Fruit fly (Drosophila melanogaster) whole organism, embryonic: ENCODE results near the gene Vti1b.

ENCODE experiments used
- gcm ChIP-seq: fragments of 200-800 bp; sonication (Bioruptor generic); optimal IDR thresholded peaks from 2 replicates; lab custom pipeline; 2019; ENCODE audit warnings: missing biosample characterization, mild to moderate bottlenecking, missing genetic modification characterization, moderate library complexity
- h ChIP-seq: fragments of >200 bp; optimal IDR thresholded peaks from 2 replicates; lab custom pipeline; 2017

- no peak for TF ChIP-seq gcm (GFP tag; lab: Kevin White, UChicago)
- no peak for TF ChIP-seq h (lab: Kevin White, UChicago)
Observed at dm6 chr3R:18411205-18411749, 14.5 kb downstream of the Vti1b start, which contains the start of gene CG10864.
